Worm (Caenorhabditis elegans) whole organism, L2 larva: ENCODE results near the gene K07C5.2.

Experiments
- F13H6.1 ChIP-seq: sonication (generic microtip); optimal IDR thresholded peaks from 2 replicates; lab custom pipeline; 2016; ENCODE audit warnings: missing genetic modification characterization, missing compliant biosample characterization
- R02D3.7 ChIP-seq: fragments of 150-350 bp; optimal IDR thresholded peaks from 2 replicates; lab custom pipeline; 2014; ENCODE audit warnings: missing biosample characterization, missing genetic modification characterization
- Y55F3AM.14 ChIP-seq: fragments of 200-800 bp; sonication (Bioruptor generic); optimal IDR thresholded peaks from 2 replicates; lab custom pipeline; 2018; ENCODE audit warnings: mild to moderate bottlenecking, missing genetic modification characterization, missing compliant biosample characterization
- ZK546.5 ChIP-seq: sonication (generic microtip); optimal IDR thresholded peaks from 2 replicates; lab custom pipeline; 2017; ENCODE audit warnings: missing biosample characterization, missing genetic modification characterization
- aly-2 ChIP-seq: fragments of 150-350 bp; optimal IDR thresholded peaks from 2 replicates; lab custom pipeline; 2014; ENCODE audit warnings: missing biosample characterization, missing genetic modification characterization
- ama-1 ChIP-seq: fragments of 150-350 bp; optimal IDR thresholded peaks from 2 replicates; lab custom pipeline; 2018; ENCODE audit warnings: inconsistent platforms
- blmp-1 ChIP-seq: sonication (generic microtip); optimal IDR thresholded peaks from 2 replicates; lab custom pipeline; 2017; ENCODE audit warnings: missing genetic modification characterization, mild to moderate bottlenecking, missing compliant biosample characterization, antibody characterized with exemption, moderate library complexity; ENCODE audit not compliant: insufficient read depth
- ceh-82 ChIP-seq: fragments of 150-350 bp; optimal IDR thresholded peaks from 2 replicates; lab custom pipeline; 2014; ENCODE audit warnings: missing biosample characterization, missing genetic modification characterization
- crh-2 ChIP-seq: sonication (generic microtip); optimal IDR thresholded peaks from 2 replicates; lab custom pipeline; 2017; ENCODE audit warnings: missing biosample characterization, missing genetic modification characterization
- dmd-4 ChIP-seq: sonication (generic microtip); optimal IDR thresholded peaks from 2 replicates; lab custom pipeline; 2017; ENCODE audit warnings: missing biosample characterization, missing genetic modification characterization
- egl-27 ChIP-seq: sonication (generic microtip); optimal IDR thresholded peaks from 3 replicates; lab custom pipeline; 2017; ENCODE audit warnings: missing biosample characterization, missing genetic modification reagents, missing genetic modification characterization
- elt-1 ChIP-seq: fragments of 150-350 bp; optimal IDR thresholded peaks from 2 replicates; lab custom pipeline; 2014; ENCODE audit warnings: missing biosample characterization, missing genetic modification characterization
- elt-3 ChIP-seq: sonication (generic microtip); optimal IDR thresholded peaks from 2 replicates; lab custom pipeline; 2017; ENCODE audit warnings: missing biosample characterization, missing genetic modification characterization
- fos-1 ChIP-seq: fragments of 150-350 bp; optimal IDR thresholded peaks from 2 replicates; lab custom pipeline; 2014; ENCODE audit warnings: missing biosample characterization, missing genetic modification characterization
- lin-11 ChIP-seq: fragments of 150-350 bp; sonication (generic microtip); optimal IDR thresholded peaks from 2 replicates; lab custom pipeline; 2014; ENCODE audit warnings: missing biosample characterization, missing genetic modification characterization, inconsistent platforms, mixed read lengths
- lin-13 ChIP-seq: fragments of 150-350 bp; optimal IDR thresholded peaks from 2 replicates; lab custom pipeline; 2014; ENCODE audit warnings: missing biosample characterization, missing genetic modification reagents, missing genetic modification characterization
- lin-39 ChIP-seq: fragments of 150-350 bp; optimal IDR thresholded peaks from 2 replicates; lab custom pipeline; 2014; ENCODE audit warnings: missing biosample characterization, missing genetic modification reagents, missing genetic modification characterization
- lsy-2 ChIP-seq, 2 experiments: fragments of 150-350 bp in 1 of 2; sonication (generic microtip) in 1 of 2; optimal IDR thresholded peaks; 2 replicates each; lab custom pipeline; 2014 to 2017; ENCODE audit warnings: missing biosample characterization in 2 of 2, missing genetic modification characterization in 2 of 2
- mbf-1 ChIP-seq: sonication (generic microtip); optimal IDR thresholded peaks from 2 replicates; lab custom pipeline; 2017; ENCODE audit warnings: missing biosample characterization, missing genetic modification characterization
- mdl-1 ChIP-seq, 2 experiments: fragments of 150-350 bp in 1 of 2; sonication (generic microtip) in 1 of 2; optimal IDR thresholded peaks; 2 replicates each; lab custom pipeline; 2017; ENCODE audit warnings: missing biosample characterization in 2 of 2, missing genetic modification characterization in 2 of 2
- nhr-11 ChIP-seq: fragments of 150-350 bp; optimal IDR thresholded peaks from 2 replicates; lab custom pipeline; 2014; ENCODE audit warnings: missing biosample characterization, missing genetic modification characterization
- nhr-12 ChIP-seq: fragments of 150-350 bp; optimal IDR thresholded peaks from 2 replicates; lab custom pipeline; 2014; ENCODE audit warnings: missing biosample characterization, missing genetic modification characterization
- nhr-21 ChIP-seq: fragments of 150-350 bp; optimal IDR thresholded peaks from 2 replicates; lab custom pipeline; 2014; ENCODE audit warnings: missing biosample characterization, missing genetic modification characterization
- nhr-23 ChIP-seq: fragments of 150-350 bp; optimal IDR thresholded peaks from 2 replicates; lab custom pipeline; 2014; ENCODE audit warnings: missing biosample characterization, missing genetic modification reagents, missing genetic modification characterization
- nhr-25 ChIP-seq: fragments of 150-350 bp; sonication (generic microtip); optimal IDR thresholded peaks from 3 replicates; lab custom pipeline; 2014; ENCODE audit warnings: missing biosample characterization, missing genetic modification characterization
- nhr-6 ChIP-seq: fragments of 150-350 bp; optimal IDR thresholded peaks from 2 replicates; lab custom pipeline; 2014; ENCODE audit warnings: missing biosample characterization, missing genetic modification characterization
- nhr-77 ChIP-seq: fragments of 150-350 bp; optimal IDR thresholded peaks from 2 replicates; lab custom pipeline; 2014; ENCODE audit warnings: missing biosample characterization, missing genetic modification characterization
- peb-1 ChIP-seq: fragments of 150-350 bp; optimal IDR thresholded peaks from 2 replicates; lab custom pipeline; 2014; ENCODE audit warnings: missing biosample characterization, missing genetic modification characterization
- sem-4 ChIP-seq: fragments of 150-350 bp; optimal IDR thresholded peaks from 2 replicates; lab custom pipeline; 2014; ENCODE audit warnings: missing biosample characterization, missing genetic modification reagents, missing genetic modification characterization
- skn-1 ChIP-seq: sonication (generic microtip); optimal IDR thresholded peaks from 2 replicates; lab custom pipeline; 2017; ENCODE audit warnings: missing biosample characterization, missing genetic modification characterization
- sma-3 ChIP-seq: sonication (generic microtip); optimal IDR thresholded peaks from 2 replicates; lab custom pipeline; 2016; ENCODE audit warnings: missing genetic modification reagents, missing genetic modification characterization, missing compliant biosample characterization
- unc-55 ChIP-seq: fragments of 150-350 bp; sonication (generic microtip); optimal IDR thresholded peaks from 3 replicates; lab custom pipeline; 2014; ENCODE audit warnings: missing biosample characterization, missing genetic modification reagents, missing genetic modification characterization
- unc-62 ChIP-seq: fragments of 150-350 bp; optimal IDR thresholded peaks from 2 replicates; lab custom pipeline; 2014; ENCODE audit warnings: missing biosample characterization, missing genetic modification reagents, missing genetic modification characterization
- ztf-1 ChIP-seq: fragments of 200-800 bp; sonication (Bioruptor generic); conservative IDR thresholded peaks from 2 replicates; pipeline ENCODE4 v1.3.6; 2022; ENCODE audit warnings: missing genetic modification characterization, missing compliant biosample characterization
- ztf-11 ChIP-seq: sonication (generic microtip); optimal IDR thresholded peaks from 2 replicates; lab custom pipeline; 2017; ENCODE audit warnings: missing biosample characterization, missing genetic modification characterization
- ztf-4 ChIP-seq: fragments of 150-350 bp; optimal IDR thresholded peaks from 2 replicates; lab custom pipeline; 2014; ENCODE audit warnings: missing biosample characterization, missing genetic modification characterization

K07C5.2 gene

ce11 chrV:10294549-10294948 is 44.8 kb upstream of the K07C5.2 start, which contains the start of gene col-150:
Gene col-150, minus strand, starts transcription at chrV:10294649.
- TF ChIP-seq lsy-2 (tag; optimal IDR thresholded peaks at IDR 0.05; lab: Kevin White, UChicago) = no peak
- no peak for TF ChIP-seq fos-1
- no peak for TF ChIP-seq lin-39
- TF ChIP-seq ZK546.5 (tag; lab: Kevin White, UChicago) = no peak
- TF ChIP-seq crh-2 (tag; lab: Kevin White, UChicago) = no peak
- no peak for TF ChIP-seq unc-62 (GFP tag; lab: Kevin White, UChicago)
- no peak for TF ChIP-seq ztf-1 (GFP tag; lab: Robert Waterston, UW)
- no peak for TF ChIP-seq nhr-12 (tag; lab: Kevin White, UChicago)
- no peak for TF ChIP-seq elt-1 (tag; lab: Kevin White, UChicago)
- TF ChIP-seq skn-1 (tag; lab: Kevin White, UChicago) = no peak
- no peak for TF ChIP-seq unc-55 (GFP tag; lab: Kevin White, UChicago)
- no peak for TF ChIP-seq blmp-1
- TF ChIP-seq nhr-21 (tag; lab: Kevin White, UChicago) = no peak
- TF ChIP-seq nhr-6 (tag; lab: Kevin White, UChicago) = no peak
- TF ChIP-seq nhr-11 = no peak

ce11 chrV:10297099-10297498 is 42.2 kb upstream of the K07C5.2 start, which contains the start of gene B0024.4:
Gene B0024.4, plus strand, starts transcription at chrV:10297399.
- TF ChIP-seq ceh-82 (tag; lab: Kevin White, UChicago) (no peak), mdl-1 (tag; optimal IDR thresholded peaks at IDR 0.05; lab: Kevin White, UChicago) (no peak), ztf-4 (tag; lab: Kevin White, UChicago) (no peak), peb-1 (tag; lab: Kevin White, UChicago) (no peak), F13H6.1 (tag; lab: Kevin White, UChicago) (no peak), lin-39 (no peak), ama-1 (no peak), lsy-2 (tag; optimal IDR thresholded peaks at IDR 0.05; lab: Kevin White, UChicago) (no peak), aly-2 (tag; lab: Kevin White, UChicago) (no peak), Y55F3AM.14 (GFP tag; lab: Kevin White, UChicago) (no peak), sem-4 (tag; lab: Kevin White, UChicago) (no peak), skn-1 (tag; lab: Kevin White, UChicago) (no peak), nhr-77 (tag; lab: Kevin White, UChicago) (no peak), nhr-11 (no peak), nhr-21 (tag; lab: Kevin White, UChicago) (no peak), sma-3 (GFP tag; lab: Kevin White, UChicago) (no peak), lin-13 (GFP tag; lab: Kevin White, UChicago) (no peak), nhr-25 (tag; lab: Kevin White, UChicago) (no peak), unc-62 (GFP tag; lab: Kevin White, UChicago) (no peak), elt-1 (tag; lab: Kevin White, UChicago) (no peak)
- TF ChIP-seq, all 48 proteins: peak for 0

- TF ChIP-seq elt-1 (tag; lab: Kevin White, UChicago) (no peak), dmd-4 (tag; lab: Kevin White, UChicago) (no peak), ceh-82 (tag; lab: Kevin White, UChicago) (no peak), ztf-11 (tag; lab: Kevin White, UChicago) (no peak), skn-1 (tag; lab: Kevin White, UChicago) (no peak)
Measured at ce11 chrV:10307283-10307682, 32.0 kb upstream of the K07C5.2 start, which contains the start of gene che-12. Gene che-12, minus strand, starts transcription at chrV:10307383.

ce11 chrV:10313953-10314352 is 25.3 kb upstream of the K07C5.2 start, which contains the start of gene gcy-6:
Gene gcy-6, minus strand, starts transcription at chrV:10314053.
- TF ChIP-seq lin-13 (GFP tag; lab: Kevin White, UChicago) (no peak), ztf-11 (tag; lab: Kevin White, UChicago) (no peak), unc-62 (GFP tag; lab: Kevin White, UChicago) (no peak), R02D3.7 (tag; lab: Kevin White, UChicago) (no peak), ztf-4 (tag; lab: Kevin White, UChicago) (no peak), lin-11 (tag; lab: Kevin White, UChicago) (no peak), dmd-4 (tag; lab: Kevin White, UChicago) (no peak), nhr-23 (no peak), mbf-1 (tag; lab: Kevin White, UChicago) (no peak), peb-1 (tag; lab: Kevin White, UChicago) (no peak), elt-3 (no peak), fos-1 (no peak), F13H6.1 (tag; lab: Kevin White, UChicago) (no peak), egl-27 (no peak), ztf-1 (GFP tag; lab: Robert Waterston, UW) (no peak)
